Worm (Caenorhabditis elegans): ENCODE data around the gene R07D5.2.

ce11 chrX:15133180-15133579 is 16.8 kb upstream of the R07D5.2 start:
- TF ChIP-seq unc-39 (tag; optimal IDR thresholded peaks at IDR 0.05) (no peak), nhr-77 (tag; optimal IDR thresholded peaks at IDR 0.05) (no peak), nhr-28 (tag; optimal IDR thresholded peaks at IDR 0.05) (no peak), nhr-23 (tag; optimal IDR thresholded peaks at IDR 0.05) (no peak)
